Worm (Caenorhabditis elegans): Measurements from ENCODE around the gene srt-56.

srt-56 gene

DNA sequence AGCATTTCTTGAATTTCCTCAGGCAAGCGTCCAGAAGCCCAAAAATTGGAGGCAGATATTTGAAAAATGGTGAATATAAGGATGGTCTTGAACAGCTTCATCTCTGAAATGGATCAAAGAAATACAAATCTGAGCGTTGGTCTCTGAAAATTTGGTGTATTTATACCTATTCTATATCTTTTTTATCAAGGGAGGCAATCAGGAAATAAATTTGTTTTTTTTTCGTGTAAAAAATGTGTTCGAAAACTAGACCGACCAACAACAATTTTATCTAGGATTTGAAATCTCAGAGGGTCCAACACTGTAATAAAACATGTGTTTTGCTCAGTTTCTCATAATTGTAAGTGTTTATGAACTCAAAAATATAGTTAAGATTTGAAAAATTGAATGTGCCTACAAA lies at the start of gene srt-56:
Gene srt-56 (minus strand): TSS at position 101 of the 400 bp plus-strand sequence.
- TF ChIP-seq flt-1 (GFP tag; IDR thresholded peaks at IDR 0.05) = no peak
- TF ChIP-seq ceh-36 (tag; optimal IDR thresholded peaks at IDR 0.05) = no peak
- no peak for TF ChIP-seq hnd-1 (tag; optimal IDR thresholded peaks at IDR 0.05)
- TF ChIP-seq aly-1 (tag; optimal IDR thresholded peaks at IDR 0.05) = no peak
- no peak for TF ChIP-seq F13C5.2 (tag; optimal IDR thresholded peaks at IDR 0.05)
- no peak for TF ChIP-seq scrt-1 (GFP tag; IDR thresholded peaks at IDR 0.05)
- TF ChIP-seq tbx-11 (GFP tag; IDR thresholded peaks at IDR 0.05) = no peak
- TF ChIP-seq hmbx-1 (tag; optimal IDR thresholded peaks at IDR 0.05) = no peak

DNA sequence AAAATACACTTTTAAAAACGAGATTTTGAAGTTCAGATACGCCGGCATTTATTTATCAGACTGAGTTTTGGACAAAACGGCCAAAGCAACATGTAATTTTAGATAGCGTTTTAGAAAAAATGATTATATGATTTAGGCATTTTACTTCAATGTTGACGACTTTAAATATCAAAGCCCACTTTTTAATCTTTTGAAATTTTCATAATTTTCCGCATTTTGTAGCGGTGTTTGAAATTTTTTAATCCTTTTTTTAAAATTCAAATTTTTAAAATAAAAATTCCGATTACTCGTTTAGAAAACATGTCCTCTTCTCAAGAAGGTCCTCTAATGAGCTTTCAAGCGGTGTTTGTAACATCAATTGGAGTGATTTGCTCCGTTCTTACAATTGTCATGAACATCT lies 48.2 kb upstream of the srt-56 start, which contains the start of gene srbc-6:
Gene srbc-6 (plus strand): TSS at position 301 of the 400 bp plus-strand sequence.
- TF ChIP-seq B0310.2 (tag; optimal IDR thresholded peaks at IDR 0.05) (no peak), ets-7 (tag; optimal IDR thresholded peaks at IDR 0.05) (no peak), aly-1 (tag; optimal IDR thresholded peaks at IDR 0.05) (no peak), tbx-11 (GFP tag; IDR thresholded peaks at IDR 0.05) (no peak), tra-4 (tag; optimal IDR thresholded peaks at IDR 0.05) (no peak), hmbx-1 (tag; optimal IDR thresholded peaks at IDR 0.05) (no peak), scrt-1 (GFP tag; IDR thresholded peaks at IDR 0.05) (no peak)

DNA sequence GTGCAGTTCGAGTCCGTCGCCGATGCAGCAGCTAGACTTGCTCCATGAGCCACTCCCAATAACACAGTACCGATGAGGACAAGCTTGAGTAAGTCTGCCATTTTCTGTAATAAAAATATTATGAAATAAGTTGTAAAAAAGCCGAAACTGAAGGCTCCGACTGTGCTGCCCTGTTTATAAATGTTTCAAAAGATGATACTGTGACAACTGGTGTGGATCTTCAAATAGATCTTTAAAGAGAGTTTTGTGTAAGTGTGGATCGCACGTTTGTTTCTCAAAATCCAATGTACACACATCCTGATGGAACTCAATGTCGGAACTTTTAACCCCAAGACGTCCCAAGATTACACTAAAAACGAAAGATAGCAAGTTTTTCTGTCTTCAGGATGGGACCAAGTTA lies 47.0 kb upstream of the srt-56 start, which contains the start of gene C36C5.15:
Gene C36C5.15 (minus strand): TSS at position 101 of the 400 bp plus-strand sequence.
- TF ChIP-seq ceh-36 (tag; optimal IDR thresholded peaks at IDR 0.05) = no peak

ce11 chrV:3166260-3166659 lies 44.6 kb upstream of the srt-56 start, which contains the start of gene C36C5.4:
Gene C36C5.4, plus strand, starts transcription at chrV:3166560.
- TF ChIP-seq flt-1 (GFP tag; IDR thresholded peaks at IDR 0.05) (no peak), ceh-36 (tag; optimal IDR thresholded peaks at IDR 0.05) (no peak), tbx-11 (GFP tag; IDR thresholded peaks at IDR 0.05) (no peak), tra-4 (tag; optimal IDR thresholded peaks at IDR 0.05) (no peak), hnd-1 (tag; optimal IDR thresholded peaks at IDR 0.05) (no peak), aly-1 (tag; optimal IDR thresholded peaks at IDR 0.05) (no peak)

DNA sequence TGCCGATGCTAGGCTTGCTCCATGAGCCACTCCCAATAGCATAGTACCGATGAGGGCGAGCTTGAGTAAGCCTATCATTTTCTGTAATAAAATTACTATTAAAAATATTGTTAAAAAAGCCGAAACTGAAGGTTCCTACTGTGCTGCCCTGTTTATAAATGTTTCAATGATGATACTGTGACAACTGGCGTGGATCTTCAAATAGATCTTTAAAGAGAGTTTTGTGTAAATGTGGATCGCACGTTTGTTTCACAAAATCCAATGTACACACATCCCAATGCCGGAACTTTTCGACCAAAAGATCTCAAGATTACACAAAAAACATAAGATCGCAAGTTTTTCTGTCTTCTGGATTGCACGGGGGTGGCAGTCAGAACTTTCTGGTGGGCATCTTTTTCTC lies 43.8 kb upstream of the srt-56 start, which contains the start of gene C36C5.14:
Gene C36C5.14 (minus strand): TSS at position 101 of the 400 bp plus-strand sequence.
- no peak for TF ChIP-seq ama-1 (optimal IDR thresholded peaks at IDR 0.05)
- no peak for TF ChIP-seq ets-7 (tag; optimal IDR thresholded peaks at IDR 0.05)
- no peak for TF ChIP-seq B0310.2 (tag; optimal IDR thresholded peaks at IDR 0.05)
- no peak for TF ChIP-seq pes-1 (GFP tag; IDR thresholded peaks at IDR 0.05)
- no peak for TF ChIP-seq hmbx-1 (tag; optimal IDR thresholded peaks at IDR 0.05)
- TF ChIP-seq ceh-13 (GFP tag; optimal IDR thresholded peaks at IDR 0.05) = no peak
- TF ChIP-seq F13C5.2 (tag; optimal IDR thresholded peaks at IDR 0.05) = no peak
- no peak for TF ChIP-seq tbx-11 (GFP tag; IDR thresholded peaks at IDR 0.05)
- TF ChIP-seq aly-1 (tag; optimal IDR thresholded peaks at IDR 0.05) = no peak
- no peak for TF ChIP-seq sea-1 (GFP tag; conservative IDR thresholded peaks at IDR 0.05)

DNA sequence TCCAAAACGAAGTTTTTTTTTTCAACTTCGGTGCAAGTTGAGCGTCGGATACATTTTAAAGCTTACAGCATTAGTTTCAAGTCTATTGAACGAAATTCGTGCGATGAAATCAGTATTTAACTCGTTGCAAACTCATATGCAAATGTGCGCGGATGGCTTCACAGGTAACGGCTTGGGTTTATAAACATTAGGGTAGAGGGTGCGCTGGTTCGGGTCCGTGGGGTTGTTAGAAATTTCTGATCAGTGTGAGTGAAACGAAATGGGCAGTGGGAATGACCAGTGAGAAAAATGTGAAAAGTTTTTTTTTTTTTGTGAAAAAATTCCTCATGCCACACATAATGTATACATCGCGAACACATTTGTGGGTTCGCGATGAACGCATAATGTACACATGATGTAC lies 41.5 kb upstream of the srt-56 start:
- TF ChIP-seq B0310.2 (tag; optimal IDR thresholded peaks at IDR 0.05) = no peak

ce11 chrV:3162299-3162698 lies 40.7 kb upstream of the srt-56 start:
- no peak for TF ChIP-seq F13C5.2 (tag; optimal IDR thresholded peaks at IDR 0.05)
- no peak for TF ChIP-seq B0310.2 (tag; optimal IDR thresholded peaks at IDR 0.05)
- no peak for TF ChIP-seq scrt-1 (GFP tag; IDR thresholded peaks at IDR 0.05)

DNA sequence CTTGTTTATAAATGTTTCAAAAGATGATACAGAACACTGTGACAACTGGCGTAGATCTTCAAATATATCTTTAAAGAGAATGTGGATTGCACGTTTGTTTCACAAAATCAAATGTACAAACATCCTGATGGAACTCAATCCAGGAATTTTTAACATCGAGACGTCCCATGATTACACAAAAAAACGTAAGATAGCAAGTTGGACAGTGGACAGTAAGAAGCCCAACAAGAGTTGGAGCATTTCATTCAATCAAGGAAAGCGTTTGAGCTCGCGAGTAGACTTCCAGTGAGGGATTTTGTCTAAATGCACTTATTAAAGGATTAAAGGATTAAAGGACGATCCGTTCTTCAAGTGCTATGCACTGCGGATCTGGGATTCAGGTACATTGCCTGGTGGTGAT lies 37.6 kb upstream of the srt-56 start, which contains the start of gene C36C5.12:
Gene C36C5.12 (minus strand): TSS at position 101 of the 400 bp plus-strand sequence.
- TF ChIP-seq B0310.2 (tag; optimal IDR thresholded peaks at IDR 0.05) (no peak), ama-1 (optimal IDR thresholded peaks at IDR 0.05) (no peak), tbx-11 (GFP tag; IDR thresholded peaks at IDR 0.05) (no peak), ets-7 (tag; optimal IDR thresholded peaks at IDR 0.05) (no peak), tra-4 (tag; optimal IDR thresholded peaks at IDR 0.05) (no peak), hmbx-1 (tag; optimal IDR thresholded peaks at IDR 0.05) (no peak), hmg-4 (GFP tag; optimal IDR thresholded peaks at IDR 0.05) (no peak), F13C5.2 (tag; optimal IDR thresholded peaks at IDR 0.05) (no peak), tbx-37 (GFP tag; conservative IDR thresholded peaks at IDR 0.05) (no peak), sea-1 (GFP tag; conservative IDR thresholded peaks at IDR 0.05) (no peak)

DNA sequence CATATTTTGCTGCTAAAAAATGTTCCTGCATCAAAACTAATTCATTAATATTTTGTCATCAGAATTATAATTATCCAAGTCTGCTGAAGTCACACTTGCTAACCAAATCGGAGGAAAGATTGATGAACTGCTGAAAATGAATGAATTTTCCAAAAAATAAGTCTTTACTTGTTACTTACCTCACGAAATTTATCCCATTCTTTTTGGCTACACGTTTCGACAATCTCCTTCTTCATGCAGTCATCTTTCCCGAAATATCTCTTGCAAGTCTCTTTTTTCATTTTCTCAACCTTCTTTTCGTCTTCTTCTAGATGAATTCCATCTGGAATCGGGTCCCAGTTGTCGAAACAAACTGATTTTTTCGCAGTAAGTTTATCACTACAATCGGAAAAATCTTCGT lies 36.7 kb upstream of the srt-56 start:
- TF ChIP-seq B0310.2 (tag; optimal IDR thresholded peaks at IDR 0.05) (no peak), pes-1 (GFP tag; IDR thresholded peaks at IDR 0.05) (no peak), aly-1 (tag; optimal IDR thresholded peaks at IDR 0.05) (no peak), hmg-4 (GFP tag; optimal IDR thresholded peaks at IDR 0.05) (no peak), sea-1 (GFP tag; conservative IDR thresholded peaks at IDR 0.05) (no peak)

- TF ChIP-seq hmbx-1 (tag; optimal IDR thresholded peaks at IDR 0.05) = no peak
- TF ChIP-seq aly-1 (tag; optimal IDR thresholded peaks at IDR 0.05) = no peak
- no peak for TF ChIP-seq ama-1 (optimal IDR thresholded peaks at IDR 0.05)
- no peak for TF ChIP-seq ceh-36 (tag; optimal IDR thresholded peaks at IDR 0.05)
Measured at ce11 chrV:3156786-3157185, 35.1 kb upstream of the srt-56 start, which contains the start of gene exh-1. Gene exh-1, plus strand, starts transcription at chrV:3157086.
